Worm (Caenorhabditis elegans) whole organism, midembryonic: ENCODE data around the gene spl-3.

ENCODE experiments used
- T22C8.4 ChIP-seq: fragments of 200-800 bp; sonication (Bioruptor generic); IDR thresholded peaks from 2 replicates; pipeline ENCODE4 v1.3.6; 2022; ENCODE audit warnings: missing genetic modification characterization, missing compliant biosample characterization
- cog-1 ChIP-seq: sonication (generic microtip); optimal IDR thresholded peaks from 2 replicates; lab custom pipeline; 2016; ENCODE audit warnings: missing genetic modification characterization, missing compliant biosample characterization
- flt-1 ChIP-seq: fragments of 200-800 bp; sonication (Bioruptor generic); IDR thresholded peaks from 2 replicates; pipeline ENCODE4 v1.3.6; 2022; ENCODE audit warnings: missing genetic modification characterization, missing compliant biosample characterization
- klf-2 ChIP-seq: fragments of 200-800 bp; sonication (Bioruptor generic); conservative IDR thresholded peaks from 2 replicates; pipeline ENCODE4 v1.3.6; 2022; ENCODE audit warnings: missing genetic modification reagents, missing genetic modification characterization, missing compliant biosample characterization
- med-1 ChIP-seq: sonication (generic microtip); optimal IDR thresholded peaks from 2 replicates; lab custom pipeline; 2017; ENCODE audit warnings: missing genetic modification characterization, mild to moderate bottlenecking, missing compliant biosample characterization, antibody characterized with exemption, missing genetic modification reagents; ENCODE audit not compliant: insufficient read depth
- ref-1 ChIP-seq: fragments of 200-800 bp; sonication (Bioruptor generic); conservative IDR thresholded peaks from 2 replicates; pipeline ENCODE4 v1.3.6; 2022; ENCODE audit warnings: missing genetic modification reagents, missing genetic modification characterization, missing compliant biosample characterization
- tab-1 ChIP-seq: fragments of 200-800 bp; sonication (Bioruptor generic); IDR thresholded peaks from 2 replicates; pipeline ENCODE4 v1.3.6; 2022; ENCODE audit warnings: missing genetic modification characterization, missing compliant biosample characterization
- ztf-23 ChIP-seq: fragments of 200-800 bp; sonication (Bioruptor generic); IDR thresholded peaks from 2 replicates; pipeline ENCODE4 v1.3.6; 2022; ENCODE audit warnings: missing genetic modification reagents, missing genetic modification characterization, missing compliant biosample characterization
- ztf-29 ChIP-seq: fragments of 200-800 bp; sonication (Bioruptor generic); IDR thresholded peaks from 2 replicates; pipeline ENCODE4 v1.3.6; 2022; ENCODE audit warnings: missing genetic modification reagents, missing genetic modification characterization, missing compliant biosample characterization

The spl-3 gene

ce11 chrIV:1209813-1210212, 16.9 kb downstream of the spl-3 start:
- TF ChIP-seq ztf-23 (no peak), cog-1 (tag; lab: Kevin White, UChicago) (no peak)

ce11 chrIV:1211902-1212301, 19.0 kb downstream of the spl-3 start:
- no peak for TF ChIP-seq ztf-23
- TF ChIP-seq tab-1 = no peak
- no peak for TF ChIP-seq med-1
- TF ChIP-seq T22C8.4 (GFP tag; lab: Robert Waterston, UW) = no peak
- TF ChIP-seq cog-1 (tag; lab: Kevin White, UChicago) = no peak
- no peak for TF ChIP-seq flt-1 (GFP tag; lab: Robert Waterston, UW)
- no peak for TF ChIP-seq ref-1 (GFP tag; lab: Robert Waterston, UW)
- no peak for TF ChIP-seq klf-2
- no peak for TF ChIP-seq ztf-29 (GFP tag; lab: Robert Waterston, UW)

ce11 chrIV:1212357-1212756, 19.5 kb downstream of the spl-3 start:
- no peak for TF ChIP-seq T22C8.4 (GFP tag; lab: Robert Waterston, UW)
- TF ChIP-seq ztf-29 (GFP tag; lab: Robert Waterston, UW) = no peak
- TF ChIP-seq ref-1 (GFP tag; lab: Robert Waterston, UW) = no peak
- no peak for TF ChIP-seq tab-1
- TF ChIP-seq ztf-23 = no peak
- TF ChIP-seq med-1 = no peak
- no peak for TF ChIP-seq klf-2
- TF ChIP-seq cog-1 (tag; lab: Kevin White, UChicago) = no peak
- TF ChIP-seq flt-1 (GFP tag; lab: Robert Waterston, UW) = no peak

ce11 chrIV:1213192-1213591, 20.3 kb downstream of the spl-3 start:
- TF ChIP-seq klf-2 = no peak
- no peak for TF ChIP-seq med-1
- no peak for TF ChIP-seq cog-1 (tag; lab: Kevin White, UChicago)
- TF ChIP-seq ztf-29 (GFP tag; lab: Robert Waterston, UW) = no peak
- TF ChIP-seq tab-1 = no peak
- no peak for TF ChIP-seq ztf-23
- no peak for TF ChIP-seq ref-1 (GFP tag; lab: Robert Waterston, UW)
- TF ChIP-seq flt-1 (GFP tag; lab: Robert Waterston, UW) = no peak
- no peak for TF ChIP-seq T22C8.4 (GFP tag; lab: Robert Waterston, UW)

- TF ChIP-seq tab-1 = no peak
- TF ChIP-seq klf-2 = no peak
Observed at ce11 chrIV:1215536-1215935, 22.7 kb downstream of the spl-3 start.

- TF ChIP-seq klf-2 (no peak), ztf-29 (GFP tag; lab: Robert Waterston, UW) (no peak), ref-1 (GFP tag; lab: Robert Waterston, UW) (no peak), T22C8.4 (GFP tag; lab: Robert Waterston, UW) (no peak), tab-1 (no peak), med-1 (no peak), ztf-23 (no peak), cog-1 (tag; lab: Kevin White, UChicago) (no peak), flt-1 (GFP tag; lab: Robert Waterston, UW) (no peak)
Observed at ce11 chrIV:1216290-1216689, 23.4 kb downstream of the spl-3 start, which contains the start of gene W09G12.9. TSS of gene W09G12.9 (plus strand) at chrIV:1216590.

ce11 chrIV:1221167-1221566, 28.3 kb downstream of the spl-3 start, which contains the start of gene W09G12.10:
TSS of gene W09G12.10 (minus strand) at chrIV:1221287.
- TF ChIP-seq flt-1 (GFP tag; lab: Robert Waterston, UW) (no peak), tab-1 (no peak), ztf-29 (GFP tag; lab: Robert Waterston, UW) (no peak), T22C8.4 (GFP tag; lab: Robert Waterston, UW) (no peak), ref-1 (GFP tag; lab: Robert Waterston, UW) (no peak), cog-1 (tag; lab: Kevin White, UChicago) (no peak), ztf-23 (no peak), klf-2 (no peak), med-1 (no peak)

- no peak for TF ChIP-seq ref-1 (GFP tag; lab: Robert Waterston, UW)
- TF ChIP-seq ztf-29 (GFP tag; lab: Robert Waterston, UW) = no peak
- no peak for TF ChIP-seq flt-1 (GFP tag; lab: Robert Waterston, UW)
- no peak for TF ChIP-seq tab-1
- TF ChIP-seq med-1 = no peak
- no peak for TF ChIP-seq T22C8.4 (GFP tag; lab: Robert Waterston, UW)
- TF ChIP-seq cog-1 (tag; lab: Kevin White, UChicago) = no peak
- no peak for TF ChIP-seq klf-2
- no peak for TF ChIP-seq ztf-23
Observed at ce11 chrIV:1224781-1225180, 31.9 kb downstream of the spl-3 start.

ce11 chrIV:1225596-1226232, 32.8 kb downstream of the spl-3 start, which contains the start of gene W09G12.8:
TSS of gene W09G12.8 (plus strand) at chrIV:1226182.
- no peak for TF ChIP-seq cog-1 (tag; lab: Kevin White, UChicago)
- TF ChIP-seq flt-1 (GFP tag; lab: Robert Waterston, UW) = no peak
- TF ChIP-seq ztf-23 = no peak
- TF ChIP-seq klf-2 = no peak
- no peak for TF ChIP-seq T22C8.4 (GFP tag; lab: Robert Waterston, UW)
- no peak for TF ChIP-seq med-1
- TF ChIP-seq tab-1 = no peak
- no peak for TF ChIP-seq ref-1 (GFP tag; lab: Robert Waterston, UW)
- TF ChIP-seq ztf-29 (GFP tag; lab: Robert Waterston, UW) = no peak

ce11 chrIV:1228675-1229130, 35.8 kb downstream of the spl-3 start, which contains the start of gene W09G12.7:
TSS of gene W09G12.7 (plus strand) at chrIV:1229080.
- no peak for TF ChIP-seq ztf-23
- no peak for TF ChIP-seq tab-1
- TF ChIP-seq klf-2 = no peak
- TF ChIP-seq ztf-29 (GFP tag; lab: Robert Waterston, UW) = no peak
- no peak for TF ChIP-seq flt-1 (GFP tag; lab: Robert Waterston, UW)
- TF ChIP-seq med-1 = no peak
- TF ChIP-seq cog-1 (tag; lab: Kevin White, UChicago) = no peak
- no peak for TF ChIP-seq T22C8.4 (GFP tag; lab: Robert Waterston, UW)
- TF ChIP-seq ref-1 (GFP tag; lab: Robert Waterston, UW) = no peak
